Worm (Caenorhabditis elegans): ENCODE data around the gene fbxc-20.

The fbxc-20 gene

DNA sequence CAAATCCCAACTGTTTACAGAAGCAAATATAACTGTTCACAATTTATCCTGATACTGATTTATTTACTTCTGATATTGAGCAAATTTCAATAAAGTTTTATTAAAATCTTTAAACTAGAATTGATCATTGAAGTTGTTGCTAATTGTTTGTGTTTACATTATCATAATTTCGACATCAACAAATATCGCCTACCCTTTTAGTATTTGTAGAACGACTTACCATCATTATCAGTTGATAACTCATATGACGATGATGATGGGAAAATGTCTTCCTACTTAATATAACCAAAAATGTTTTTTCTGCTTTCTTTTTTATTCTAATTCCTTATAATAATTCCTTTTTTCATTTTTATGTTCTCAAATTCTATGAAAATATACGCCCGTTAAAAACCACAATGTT lies 1.7 kb downstream of the fbxc-20 start:
- TF ChIP-seq mep-1 (tag; optimal IDR thresholded peaks at IDR 0.05) (no peak), elt-2 (tag; optimal IDR thresholded peaks at IDR 0.05) (peak; percentile 42), grh-1 (GFP tag; IDR thresholded peaks at IDR 0.05) (no peak), mab-9 (GFP tag; IDR thresholded peaks at IDR 0.05) (no peak), isw-1 (GFP tag; IDR thresholded peaks at IDR 0.05) (no peak), hpl-2 (GFP tag; optimal IDR thresholded peaks at IDR 0.05) (peak; percentile 9)

DNA sequence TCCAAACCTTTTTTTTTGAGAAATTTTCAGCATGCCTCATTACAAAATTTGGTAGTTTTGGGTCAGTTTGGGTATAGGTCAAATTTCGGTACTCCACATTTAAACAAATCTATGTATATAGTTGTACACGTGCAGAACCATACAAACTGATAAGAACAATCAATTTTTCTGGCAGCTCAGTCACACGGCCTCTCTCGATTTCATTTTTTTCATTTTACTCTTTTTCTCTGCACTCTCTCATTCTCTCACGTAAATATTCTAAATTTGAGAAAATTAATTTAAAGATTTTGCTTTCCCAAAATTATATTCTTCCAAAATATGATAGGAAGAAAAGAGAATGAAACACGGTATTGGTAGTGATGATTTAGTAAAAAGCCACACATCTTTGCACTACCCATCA lies 2.2 kb downstream of the fbxc-20 start:
- TF ChIP-seq elt-2 (tag; optimal IDR thresholded peaks at IDR 0.05) (peak; percentile 22), ets-5 (GFP tag; IDR thresholded peaks at IDR 0.05) (no peak)

DNA sequence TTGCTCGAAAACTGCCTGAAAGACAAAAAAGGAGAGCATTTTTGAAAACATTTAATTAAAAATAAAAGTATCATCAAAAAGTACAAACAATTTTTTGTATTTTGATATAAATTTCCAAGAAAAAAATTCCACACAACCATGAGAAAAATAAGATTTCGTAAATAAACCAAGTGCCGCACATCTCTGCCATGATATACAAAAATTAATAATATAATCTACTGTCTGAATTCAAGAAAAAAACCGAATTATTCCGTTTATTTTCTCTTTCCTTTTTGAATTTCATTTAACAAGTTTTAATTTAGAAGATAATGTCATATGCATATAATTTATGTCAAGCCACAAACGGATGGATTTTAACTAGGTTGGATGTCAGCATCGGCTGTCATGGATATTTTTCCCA lies 3.0 kb downstream of the fbxc-20 start, which contains the start of gene F42G2.2:
Gene F42G2.2, plus strand, starts transcription at position 301 of the 400 bp plus-strand sequence.
- TF ChIP-seq irx-1 (tag; optimal IDR thresholded peaks at IDR 0.05) (no peak), nhr-77 (tag; optimal IDR thresholded peaks at IDR 0.05) (no peak), F16B12.6 (tag; optimal IDR thresholded peaks at IDR 0.05) (no peak), pag-3 (tag; optimal IDR thresholded peaks at IDR 0.05; ENCODE audit: borderline replicate concordance, insufficient read depth) (no peak), lin-14 (GFP tag; optimal IDR thresholded peaks at IDR 0.05) (no peak), lsy-2 (tag; optimal IDR thresholded peaks at IDR 0.05) (no peak), mdl-1 (tag; optimal IDR thresholded peaks at IDR 0.05) (no peak), mep-1 (tag; optimal IDR thresholded peaks at IDR 0.05) (no peak), sox-4 (tag; optimal IDR thresholded peaks at IDR 0.05) (no peak)

DNA sequence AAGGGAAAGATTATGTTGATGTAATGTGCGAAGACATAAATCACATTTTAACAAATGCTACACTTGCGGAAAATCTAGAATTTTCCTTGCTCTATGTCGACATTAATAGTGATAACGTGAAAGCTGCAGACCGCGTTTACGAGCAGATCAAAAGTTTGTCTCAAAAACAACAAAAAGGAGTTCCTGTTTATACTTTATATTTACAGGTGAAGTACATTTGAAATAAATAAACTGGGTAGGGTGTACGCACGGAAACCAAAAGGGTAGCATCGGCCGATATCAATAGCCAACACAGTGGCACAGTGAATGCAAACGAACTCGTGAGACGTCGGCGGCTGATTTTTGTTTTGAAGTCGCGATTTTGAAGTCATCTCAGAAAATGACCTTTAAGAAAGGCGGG lies 3.5 kb downstream of the fbxc-20 start:
- TF ChIP-seq efl-1 (optimal IDR thresholded peaks at IDR 0.05): no peak
- TF ChIP-seq efl-1 (GFP tag; optimal IDR thresholded peaks at IDR 0.05 in 1 of 2): peak in 1 of 2 experiments; percentile 38
- no peak for TF ChIP-seq ztf-11 (tag; optimal IDR thresholded peaks at IDR 0.05)

DNA sequence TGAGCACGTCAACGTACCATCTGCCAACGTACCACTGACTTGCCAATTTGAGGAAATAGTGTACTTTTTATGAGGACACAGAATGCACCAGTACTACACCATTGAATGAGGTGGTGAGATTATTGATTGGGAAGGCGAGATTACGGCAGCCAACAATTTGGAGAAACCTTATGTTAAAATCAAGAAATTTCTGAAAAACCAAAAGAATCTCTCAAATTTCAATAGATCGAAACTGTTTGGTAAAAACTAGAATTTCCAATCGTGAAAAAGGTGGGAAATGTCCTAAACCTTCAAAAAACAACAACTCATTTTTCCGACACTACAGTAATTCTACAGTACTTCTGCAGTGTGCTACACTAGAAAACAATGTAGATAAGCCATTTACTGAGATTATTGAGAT lies 13.0 kb downstream of the fbxc-20 start, which contains the start of gene ceh-86:
Gene ceh-86, minus strand, starts transcription at position 101 of the 400 bp plus-strand sequence.
- TF ChIP-seq ets-5 (GFP tag; IDR thresholded peaks at IDR 0.05): no peak
- no peak for TF ChIP-seq unc-62 (GFP tag; optimal IDR thresholded peaks at IDR 0.05)
- no peak for TF ChIP-seq ama-1 (optimal IDR thresholded peaks at IDR 0.05)
- no peak for TF ChIP-seq hlh-4 (tag; optimal IDR thresholded peaks at IDR 0.05)
- TF ChIP-seq efl-1 (optimal IDR thresholded peaks at IDR 0.05): no peak
- TF ChIP-seq efl-1 (GFP tag; optimal IDR thresholded peaks at IDR 0.05 in 1 of 2): no peak
- no peak for TF ChIP-seq ceh-63 (GFP tag; optimal IDR thresholded peaks at IDR 0.05)
- TF ChIP-seq swsn-7 (tag; optimal IDR thresholded peaks at IDR 0.05): no peak
- TF ChIP-seq ztf-4 (tag; optimal IDR thresholded peaks at IDR 0.05): no peak
- TF ChIP-seq sptf-1 (tag; optimal IDR thresholded peaks at IDR 0.05): no peak
- no peak for TF ChIP-seq blmp-1 (tag; optimal IDR thresholded peaks at IDR 0.05)
- TF ChIP-seq nhr-20 (tag; optimal IDR thresholded peaks at IDR 0.05): no peak
- no peak for TF ChIP-seq lsy-2 (tag; optimal IDR thresholded peaks at IDR 0.05)
- no peak for TF ChIP-seq snu-23 (GFP tag; optimal IDR thresholded peaks at IDR 0.05)
- TF ChIP-seq nhr-71 (tag; optimal IDR thresholded peaks at IDR 0.05): no peak

DNA sequence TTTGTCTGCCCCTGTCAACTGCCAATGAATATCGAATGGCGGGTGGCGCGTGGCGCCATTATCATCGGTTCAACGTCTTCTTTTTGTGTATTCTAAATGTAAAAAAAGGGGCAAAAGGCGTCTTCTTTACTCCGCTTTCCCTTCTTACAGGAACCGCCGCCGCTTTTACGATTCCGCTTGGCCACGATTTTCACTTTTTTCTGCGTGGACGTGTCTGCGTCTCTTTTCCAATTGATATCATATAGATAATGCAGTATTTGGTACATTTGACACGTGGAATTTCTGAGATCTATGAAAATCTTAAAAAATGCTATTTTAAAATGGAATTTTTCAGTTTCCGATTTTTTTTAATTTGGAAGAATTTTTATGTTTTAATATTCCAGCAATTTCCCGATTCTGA lies 16.6 kb downstream of the fbxc-20 start:
- TF ChIP-seq sox-4 (tag; optimal IDR thresholded peaks at IDR 0.05) (no peak), elt-3 (tag; optimal IDR thresholded peaks at IDR 0.05) (peak in 2 of 6 experiments; percentile 21 to 29), unc-30 (tag; optimal IDR thresholded peaks at IDR 0.05) (no peak), nhr-71 (tag; optimal IDR thresholded peaks at IDR 0.05) (no peak), swsn-7 (tag; optimal IDR thresholded peaks at IDR 0.05) (no peak), unc-130 (tag; optimal IDR thresholded peaks at IDR 0.05) (no peak), lin-15B (tag; optimal IDR thresholded peaks at IDR 0.05) (no peak), mdl-1 (tag; optimal IDR thresholded peaks at IDR 0.05) (no peak), nhr-47 (tag; optimal IDR thresholded peaks at IDR 0.05) (no peak), mab-9 (GFP tag; IDR thresholded peaks at IDR 0.05) (no peak), nhr-84 (tag; optimal IDR thresholded peaks at IDR 0.05) (no peak), lir-3 (tag; optimal IDR thresholded peaks at IDR 0.05; ENCODE audit: poor library complexity) (no peak), blmp-1 (tag; optimal IDR thresholded peaks at IDR 0.05) (peak; percentile 97), nhr-20 (tag; optimal IDR thresholded peaks at IDR 0.05) (no peak), efl-1 (optimal IDR thresholded peaks at IDR 0.05) (no peak), efl-1 (GFP tag; optimal IDR thresholded peaks at IDR 0.05 in 1 of 2) (peak in 1 of 2 experiments; percentile 40), hlh-17 (GFP tag; optimal IDR thresholded peaks at IDR 0.05; ENCODE audit: borderline replicate concordance) (no peak), hpl-2 (GFP tag; optimal IDR thresholded peaks at IDR 0.05) (no peak), aly-2 (tag; optimal IDR thresholded peaks at IDR 0.05) (no peak)

Measured in whole organism, L1 larva.